Worm (Caenorhabditis elegans): ENCODE results near the gene clec-141.
A peak's percentile ranks its signal among the peaks of the same experiment; 100 is the strongest.

clec-141 gene

ce11 chrII:5373275-5374047 lies 34.0 kb downstream of the clec-141 start, which contains the start of the genes agt-2 and F09E5.3:
agt-2 (minus strand) TSS chrII:5373827.
F09E5.3 (plus strand) TSS chrII:5373997.
- TF ChIP-seq unc-30 (tag; optimal IDR thresholded peaks at IDR 0.05) (no peak), nhr-90 (tag; optimal IDR thresholded peaks at IDR 0.05; ENCODE audit: poor library complexity) (peak; percentile 91), pax-3 (tag; optimal IDR thresholded peaks at IDR 0.05) (peak; percentile 83), blmp-1 (tag; optimal IDR thresholded peaks at IDR 0.05) (peak; percentile 81), isw-1 (GFP tag; IDR thresholded peaks at IDR 0.05) (peak; percentile 86), lin-14 (GFP tag; optimal IDR thresholded peaks at IDR 0.05) (peak; percentile 96), nhr-28 (tag; optimal IDR thresholded peaks at IDR 0.05) (no peak), nhr-237 (tag; optimal IDR thresholded peaks at IDR 0.05) (peak; percentile 75), jun-1 (tag; optimal IDR thresholded peaks at IDR 0.05) (peak; percentile 89), swsn-7 (tag; optimal IDR thresholded peaks at IDR 0.05) (peak; percentile 96), unc-86 (tag; optimal IDR thresholded peaks at IDR 0.05) (peak; percentile 93), skn-1 (tag; optimal IDR thresholded peaks at IDR 0.05) (peak; percentile 94), unc-62 (GFP tag; optimal IDR thresholded peaks at IDR 0.05) (no peak), nhr-71 (tag; optimal IDR thresholded peaks at IDR 0.05) (peak; percentile 97), mep-1 (tag; optimal IDR thresholded peaks at IDR 0.05) (peak; percentile 98), F16B12.6 (tag; optimal IDR thresholded peaks at IDR 0.05) (peak; percentile 76), unc-130 (tag; optimal IDR thresholded peaks at IDR 0.05) (peak; percentile 95), lin-39 (tag; optimal IDR thresholded peaks at IDR 0.05) (peak; percentile 94), zag-1 (tag; optimal IDR thresholded peaks at IDR 0.05) (peak; percentile 26), egl-27 (tag; optimal IDR thresholded peaks at IDR 0.05) (peak; percentile 1 to 14), irx-1 (tag; optimal IDR thresholded peaks at IDR 0.05) (peak; percentile 91), hlh-4 (tag; optimal IDR thresholded peaks at IDR 0.05) (no peak), tlp-1 (tag; optimal IDR thresholded peaks at IDR 0.05) (no peak), mab-9 (GFP tag; IDR thresholded peaks at IDR 0.05) (peak; percentile 88), grh-1 (GFP tag; IDR thresholded peaks at IDR 0.05) (peak; percentile 87), lsy-2 (tag; optimal IDR thresholded peaks at IDR 0.05) (peak; percentile 95 to 97), ztf-4 (tag; optimal IDR thresholded peaks at IDR 0.05) (peak; percentile 91), nhr-76 (tag; optimal IDR thresholded peaks at IDR 0.05) (no peak), nhr-20 (tag; optimal IDR thresholded peaks at IDR 0.05) (peak; percentile 95), aha-1 (tag; optimal IDR thresholded peaks at IDR 0.05) (peak; percentile 20), C16A3.4 (tag; optimal IDR thresholded peaks at IDR 0.05) (peak; percentile 95), rnt-1 (tag; optimal IDR thresholded peaks at IDR 0.05) (peak; percentile 96), Y116A8C.19 (tag; optimal IDR thresholded peaks at IDR 0.05; ENCODE audit: borderline replicate concordance) (no peak), pag-3 (tag; optimal IDR thresholded peaks at IDR 0.05; ENCODE audit: borderline replicate concordance, insufficient read depth) (no peak), ceh-90 (tag; optimal IDR thresholded peaks at IDR 0.05) (peak; percentile 37), lin-13 (GFP tag; optimal IDR thresholded peaks at IDR 0.05) (peak; percentile 88), efl-3 (GFP tag; optimal IDR thresholded peaks at IDR 0.05) (peak; percentile 21), ama-1 (optimal IDR thresholded peaks at IDR 0.05) (peak; percentile 86), lir-3 (tag; optimal IDR thresholded peaks at IDR 0.05; ENCODE audit: poor library complexity) (peak; percentile 87), ceh-88 (GFP tag; IDR thresholded peaks at IDR 0.05) (peak; percentile 78), efl-1 (optimal IDR thresholded peaks at IDR 0.05) (peak; percentile 91 to 94), efl-1 (GFP tag; optimal IDR thresholded peaks at IDR 0.05 in 1 of 2) (peak; percentile 88 to 99), nhr-47 (tag; optimal IDR thresholded peaks at IDR 0.05) (peak; percentile 96), nhr-85 (tag) (peak; percentile 93), sup-37 (GFP tag; optimal IDR thresholded peaks at IDR 0.05) (peak; percentile 79), egl-13 (tag; optimal IDR thresholded peaks at IDR 0.05) (peak; percentile 84), lin-15B (tag; optimal IDR thresholded peaks at IDR 0.05) (peak; percentile 82), fkh-10 (GFP tag; optimal IDR thresholded peaks at IDR 0.05) (peak; percentile 71), dsc-1 (tag; optimal IDR thresholded peaks at IDR 0.05) (peak; percentile 95), sox-4 (tag; optimal IDR thresholded peaks at IDR 0.05) (peak; percentile 77), elt-3 (tag; optimal IDR thresholded peaks at IDR 0.05) (peak in 3 of 6 experiments; percentile 43 to 81 (median 77)), xbp-1 (tag; optimal IDR thresholded peaks at IDR 0.05) (peak; percentile 95)

Measured in whole organism, L1 larva.